Worm (Caenorhabditis elegans) whole organism, L4 larva: ENCODE data around the gene Y75B12B.11.

Experiments used
- F44E2.7 ChIP-seq: fragments of 200-800 bp; sonication (Bioruptor generic); IDR thresholded peaks from 2 replicates; pipeline ENCODE4 v2.1.2; 2022; ENCODE audit warnings: missing genetic modification characterization, missing compliant biosample characterization
- ZK337.2 ChIP-seq: fragments of 200-800 bp; sonication (Bioruptor generic); IDR thresholded peaks from 2 replicates; pipeline ENCODE4 v1.3.6; 2022; ENCODE audit warnings: missing genetic modification reagents, missing genetic modification characterization, missing compliant biosample characterization
- aha-1 ChIP-seq: fragments of 150-350 bp; peaks from one replicate; lab custom pipeline; 2014; ENCODE audit warnings: missing biosample characterization, missing genetic modification characterization
- aly-2 ChIP-seq: sonication (generic microtip); optimal IDR thresholded peaks from 2 replicates; lab custom pipeline; 2018; ENCODE audit warnings: missing biosample characterization, missing genetic modification characterization
- ama-1 ChIP-seq: fragments of 150-350 bp; optimal IDR thresholded peaks from 2 replicates; lab custom pipeline; 2014; ENCODE audit warnings: inconsistent platforms, mixed read lengths
- arid-1 ChIP-seq: fragments of 200-800 bp; sonication (Bioruptor generic); conservative IDR thresholded peaks from 2 replicates; pipeline ENCODE4 v1.3.6; 2022; ENCODE audit warnings: missing genetic modification reagents, missing genetic modification characterization, missing compliant biosample characterization
- ceh-44 ChIP-seq: fragments of 200-800 bp; sonication (Bioruptor generic); IDR thresholded peaks from 2 replicates; pipeline ENCODE4 v1.3.6; 2022; ENCODE audit warnings: missing genetic modification reagents, missing genetic modification characterization, missing compliant biosample characterization
- ceh-82 ChIP-seq: sonication (generic microtip); optimal IDR thresholded peaks from 2 replicates; lab custom pipeline; 2017; ENCODE audit warnings: missing biosample characterization, missing genetic modification characterization
- ces-1 ChIP-seq: fragments of 150-350 bp; sonication (generic microtip); optimal IDR thresholded peaks from 4 replicates; lab custom pipeline; 2014; ENCODE audit warnings: missing biosample characterization, missing genetic modification reagents, missing genetic modification characterization
- cey-2 ChIP-seq: sonication (generic microtip); optimal IDR thresholded peaks from 3 replicates; lab custom pipeline; 2017; ENCODE audit warnings: missing genetic modification characterization, mild to moderate bottlenecking, missing compliant biosample characterization, antibody characterized with exemption, borderline replicate concordance; ENCODE audit not compliant: insufficient read depth
- dmd-8 ChIP-seq: fragments of 200-800 bp; sonication (Bioruptor generic); IDR thresholded peaks from 2 replicates; pipeline ENCODE4 v1.3.6; 2022; ENCODE audit warnings: missing genetic modification characterization, missing compliant biosample characterization
- dmd-9 ChIP-seq: fragments of 200-800 bp; sonication (Bioruptor generic); IDR thresholded peaks from 2 replicates; pipeline ENCODE4 v1.3.6; 2022; ENCODE audit warnings: missing genetic modification reagents, missing genetic modification characterization, missing compliant biosample characterization
- dpl-1 ChIP-seq: fragments of 150-350 bp; optimal IDR thresholded peaks from 2 replicates; lab custom pipeline; 2014; ENCODE audit warnings: missing biosample characterization, missing genetic modification reagents, missing genetic modification characterization
- egl-27 ChIP-seq: sonication (generic microtip); optimal IDR thresholded peaks from 3 replicates; lab custom pipeline; 2017; ENCODE audit warnings: missing biosample characterization, missing genetic modification reagents, missing genetic modification characterization
- fkh-10 ChIP-seq: fragments of 150-350 bp; optimal IDR thresholded peaks from 2 replicates; lab custom pipeline; 2014; ENCODE audit warnings: missing biosample characterization, missing genetic modification reagents, missing genetic modification characterization
- hif-1 ChIP-seq, 2 experiments: sonication (generic microtip); optimal IDR thresholded peaks; 2 replicates each; lab custom pipeline; 2016 to 2017; ENCODE audit warnings: missing compliant biosample characterization in 2 of 2, missing genetic modification characterization in 2 of 2, missing genetic modification reagents in 2 of 2, missing genotype in 2 of 2, mild to moderate bottlenecking in 1 of 2
- hlh-11 ChIP-seq: fragments of 200-800 bp; sonication (Bioruptor generic); optimal IDR thresholded peaks from 2 replicates; lab custom pipeline; 2018; ENCODE audit warnings: mild to moderate bottlenecking, missing genetic modification characterization, missing compliant biosample characterization
- lin-1 ChIP-seq: fragments of 200-800 bp; sonication (Bioruptor generic); IDR thresholded peaks from 2 replicates; pipeline ENCODE4 v1.3.6; 2022; ENCODE audit warnings: missing genetic modification reagents, missing genetic modification characterization, missing compliant biosample characterization
- lin-13 ChIP-seq: fragments of 150-350 bp; optimal IDR thresholded peaks from 2 replicates; lab custom pipeline; 2014; ENCODE audit warnings: missing biosample characterization, missing genetic modification reagents, missing genetic modification characterization
- lin-38 ChIP-seq: fragments of 200-800 bp; sonication (Bioruptor generic); IDR thresholded peaks from 2 replicates; pipeline ENCODE4 v1.3.6; 2022; ENCODE audit warnings: missing genetic modification reagents, missing genetic modification characterization, missing compliant biosample characterization
- lir-3 ChIP-seq: sonication (generic microtip); optimal IDR thresholded peaks from 2 replicates; lab custom pipeline; 2016; ENCODE audit warnings: mild to moderate bottlenecking, missing genetic modification characterization, missing compliant biosample characterization
- madf-5 ChIP-seq, 2 experiments: fragments of 200-800 bp; sonication (Bioruptor generic); IDR thresholded peaks; 2 replicates each; pipeline ENCODE4 v1.3.6; 2022; ENCODE audit warnings: missing compliant biosample characterization in 2 of 2, missing genetic modification characterization in 2 of 2
- mep-1 ChIP-seq: fragments of 150-350 bp; sonication (generic microtip); optimal IDR thresholded peaks from 3 replicates; lab custom pipeline; 2014; ENCODE audit warnings: missing biosample characterization, missing genetic modification characterization
- mes-2 ChIP-seq: sonication (generic microtip); optimal IDR thresholded peaks from 2 replicates; lab custom pipeline; 2016; ENCODE audit warnings: missing genotype, mild to moderate bottlenecking, missing genetic modification characterization, missing compliant biosample characterization; ENCODE audit not compliant: poor library complexity, severe bottlenecking
- mxl-2 ChIP-seq: fragments of 200-800 bp; sonication (Bioruptor generic); conservative IDR thresholded peaks from 2 replicates; pipeline ENCODE4 v1.3.6; 2022; ENCODE audit warnings: missing genetic modification reagents, missing genetic modification characterization, missing compliant biosample characterization
- nhr-11 ChIP-seq: fragments of 150-350 bp; optimal IDR thresholded peaks from 2 replicates; lab custom pipeline; 2014; ENCODE audit warnings: missing biosample characterization, missing genetic modification characterization
- nhr-77 ChIP-seq: fragments of 150-350 bp; optimal IDR thresholded peaks from 2 replicates; lab custom pipeline; 2014; ENCODE audit warnings: missing biosample characterization, missing genetic modification characterization
- php-3 ChIP-seq: fragments of 200-800 bp; sonication (Bioruptor generic); IDR thresholded peaks from 2 replicates; pipeline ENCODE4 v1.3.6; 2022; ENCODE audit warnings: missing genetic modification reagents, missing genetic modification characterization, missing compliant biosample characterization
- pqm-1 ChIP-seq: sonication (generic microtip); optimal IDR thresholded peaks from 2 replicates; lab custom pipeline; 2017; ENCODE audit warnings: missing biosample characterization, missing genetic modification characterization
- saeg-2 ChIP-seq: fragments of 200-800 bp; sonication (Bioruptor generic); IDR thresholded peaks from 2 replicates; pipeline ENCODE4 v1.3.6; 2022; ENCODE audit warnings: missing genetic modification reagents, missing genetic modification characterization, missing compliant biosample characterization
- sdz-12 ChIP-seq: fragments of 200-800 bp; sonication (Bioruptor generic); optimal IDR thresholded peaks from 2 replicates; lab custom pipeline; 2018; ENCODE audit warnings: mild to moderate bottlenecking, missing genetic modification characterization, missing compliant biosample characterization
- skn-1 ChIP-seq: fragments of 150-350 bp; optimal IDR thresholded peaks from 2 replicates; lab custom pipeline; 2014; ENCODE audit warnings: missing biosample characterization, missing genetic modification characterization
- tag-97 ChIP-seq: fragments of 200-800 bp; sonication (Bioruptor generic); IDR thresholded peaks from 2 replicates; pipeline ENCODE4 v1.3.6; 2022; ENCODE audit warnings: missing genetic modification characterization, missing compliant biosample characterization
- tra-1 ChIP-seq: fragments of 200-800 bp; sonication (Bioruptor generic); IDR thresholded peaks from 2 replicates; pipeline ENCODE4 v1.3.6; 2022; ENCODE audit warnings: missing genetic modification reagents, missing genetic modification characterization, missing compliant biosample characterization
- zfp-3 ChIP-seq: fragments of 200-800 bp; sonication (Bioruptor generic); conservative IDR thresholded peaks from 2 replicates; pipeline ENCODE4 v1.3.6; 2022; ENCODE audit warnings: missing genetic modification reagents, missing genetic modification characterization, missing compliant biosample characterization
- zip-2 ChIP-seq: fragments of 150-350 bp; optimal IDR thresholded peaks from 2 replicates; lab custom pipeline; 2014; ENCODE audit warnings: missing biosample characterization, missing genetic modification characterization

Gene Y75B12B.11

DNA sequence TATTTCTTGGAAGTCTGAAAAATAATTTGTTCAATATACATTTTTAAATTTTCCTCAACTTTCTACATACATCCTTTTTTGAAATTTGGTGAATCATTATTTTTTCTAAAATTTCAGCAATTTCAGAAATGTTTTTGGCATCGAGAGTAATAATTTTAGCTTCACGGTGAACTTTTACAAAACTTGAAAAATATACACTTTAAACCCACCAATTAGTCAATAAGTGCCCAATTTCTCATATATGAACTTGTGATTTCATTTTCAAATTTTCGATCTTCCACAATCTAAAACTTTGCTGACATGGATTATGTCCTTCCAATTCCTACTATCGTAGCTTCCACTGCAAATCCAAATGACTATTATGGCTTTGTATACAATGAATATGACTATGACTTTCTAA lies 32.6 kb downstream of the Y75B12B.11 start, which contains the start of gene srw-24:
Gene srw-24 (plus strand): TSS at position 301 of the 400 bp plus-strand sequence.
- no peak for TF ChIP-seq aly-2
- TF ChIP-seq arid-1 (GFP tag; lab: Robert Waterston, UW) = no peak

DNA sequence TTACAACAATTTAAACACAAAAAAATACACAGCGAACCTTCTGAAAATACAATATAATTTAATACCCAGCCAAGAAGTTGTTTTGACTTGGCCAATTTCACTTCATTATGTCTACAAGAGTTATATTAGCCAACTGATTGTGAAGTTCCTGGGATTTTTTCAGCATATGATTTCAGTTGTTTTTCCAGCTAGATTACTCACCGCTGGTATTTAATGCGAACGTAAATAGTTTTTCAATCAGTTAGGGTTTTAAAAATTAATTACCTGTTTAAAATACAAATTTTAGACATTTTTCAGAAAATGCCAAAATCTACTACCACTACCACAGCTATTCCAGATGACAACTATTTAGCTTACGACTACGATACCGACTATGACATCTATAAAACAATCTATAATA lies 34.6 kb downstream of the Y75B12B.11 start, which contains the start of gene srw-14:
Gene srw-14 (plus strand): TSS at position 301 of the 400 bp plus-strand sequence.
- TF ChIP-seq aly-2 (no peak), lir-3 (no peak), fkh-10 (no peak), ceh-44 (GFP tag; lab: Robert Waterston, UW) (no peak), tra-1 (GFP tag; lab: Robert Waterston, UW) (no peak), skn-1 (no peak), sdz-12 (GFP tag; lab: Kevin White, UChicago) (no peak), nhr-77 (tag; lab: Kevin White, UChicago) (no peak), lin-13 (GFP tag; lab: Kevin White, UChicago) (no peak), dpl-1 (no peak), mep-1 (tag; lab: Kevin White, UChicago) (no peak), lin-1 (GFP tag; lab: Robert Waterston, UW) (no peak), zfp-3 (GFP tag; lab: Robert Waterston, UW) (no peak), dmd-8 (no peak), egl-27 (no peak), mxl-2 (GFP tag; lab: Robert Waterston, UW) (no peak), nhr-11 (tag; lab: Kevin White, UChicago) (no peak), F44E2.7 (GFP tag; lab: Robert Waterston, UW) (no peak)
- TF ChIP-seq, all 104 proteins: peak for 0

DNA sequence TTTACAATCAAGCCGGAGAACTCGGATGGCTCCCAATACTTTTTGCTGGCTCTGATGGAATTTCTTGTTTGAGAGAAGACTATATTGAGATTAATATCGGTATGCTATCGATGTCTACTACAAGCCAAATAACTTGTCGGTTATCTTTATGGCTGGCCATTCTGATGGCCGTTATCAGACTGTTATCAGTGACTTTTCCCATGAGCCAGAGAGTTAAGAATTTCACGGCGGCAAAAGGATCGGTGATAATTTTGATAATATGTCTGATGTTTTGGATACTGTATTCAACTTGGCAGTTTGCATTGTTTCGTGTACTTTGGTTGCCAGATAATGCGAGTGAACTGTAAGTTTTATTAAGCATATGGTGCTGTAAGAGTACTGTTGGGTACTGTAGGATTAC lies 35.1 kb downstream of the Y75B12B.11 start:
- TF ChIP-seq madf-5 (GFP tag; IDR thresholded peaks at IDR 0.05; lab: Robert Waterston, UW) = no peak
- peak; percentile 41 for TF ChIP-seq pqm-1 (tag; lab: Kevin White, UChicago)

ce11 chrV:15230243-15230642 lies 39.1 kb downstream of the Y75B12B.11 start, which contains the start of gene srw-15:
TSS of gene srw-15 (plus strand) at chrV:15230543.
- TF ChIP-seq ces-1 (GFP tag; lab: Kevin White, UChicago) (no peak), pqm-1 (tag; lab: Kevin White, UChicago) (no peak), lin-38 (no peak), cey-2 (no peak), nhr-11 (tag; lab: Kevin White, UChicago) (no peak), tag-97 (no peak), fkh-10 (no peak), zip-2 (tag; lab: Kevin White, UChicago) (no peak), lin-13 (GFP tag; lab: Kevin White, UChicago) (no peak), php-3 (GFP tag; lab: Robert Waterston, UW) (no peak), saeg-2 (GFP tag; lab: Robert Waterston, UW) (no peak), arid-1 (GFP tag; lab: Robert Waterston, UW) (no peak), hlh-11 (tag; lab: Kevin White, UChicago) (no peak), hif-1 (tag; optimal IDR thresholded peaks at IDR 0.05; lab: Kevin White, UChicago) (no peak), ZK337.2 (GFP tag; lab: Robert Waterston, UW) (no peak), mes-2 (no peak), ceh-82 (no peak), dmd-9 (GFP tag; lab: Robert Waterston, UW) (no peak)

ce11 chrV:15232200-15232599 lies 41.1 kb downstream of the Y75B12B.11 start, which contains the start of gene srw-13:
TSS of gene srw-13 (plus strand) at chrV:15232500.
- no peak for TF ChIP-seq ces-1 (GFP tag; lab: Kevin White, UChicago)
- TF ChIP-seq aha-1 = peak; percentile 29
- no peak for TF ChIP-seq skn-1
- TF ChIP-seq ama-1 (lab: Kevin White, UChicago) = no peak
- TF ChIP-seq hif-1 (tag; optimal IDR thresholded peaks at IDR 0.05; lab: Kevin White, UChicago) = no peak
